Worm (Caenorhabditis elegans) whole organism, L4 larva: ENCODE results near the gene nhr-101.
A peak's percentile ranks its signal among the peaks of the same experiment; 100 is the strongest.

ENCODE experiments used
- D1046.2 ChIP-seq: fragments of 200-800 bp; sonication (Bioruptor generic); IDR thresholded peaks from 2 replicates; pipeline ENCODE4 v1.3.6; 2022; ENCODE audit warnings: missing genetic modification characterization, missing compliant biosample characterization
- F26F4.8 ChIP-seq: fragments of 200-800 bp; sonication (Bioruptor generic); conservative IDR thresholded peaks from 2 replicates; pipeline ENCODE4 v1.3.6; 2022; ENCODE audit warnings: missing genetic modification characterization, missing compliant biosample characterization
- F37D6.2 ChIP-seq: sonication (generic microtip); optimal IDR thresholded peaks from 2 replicates; lab custom pipeline; 2016; ENCODE audit warnings: mild to moderate bottlenecking, missing genetic modification characterization, missing compliant biosample characterization
- Y105C5A.15 ChIP-seq: fragments of 200-800 bp; sonication (Bioruptor generic); IDR thresholded peaks from 2 replicates; pipeline ENCODE4 v1.3.6; 2022; ENCODE audit warnings: missing genetic modification characterization, missing compliant biosample characterization
- aha-1 ChIP-seq: fragments of 150-350 bp; peaks from one replicate; lab custom pipeline; 2014; ENCODE audit warnings: missing biosample characterization, missing genetic modification characterization
- ces-1 ChIP-seq: fragments of 150-350 bp; sonication (generic microtip); optimal IDR thresholded peaks from 4 replicates; lab custom pipeline; 2014; ENCODE audit warnings: missing biosample characterization, missing genetic modification reagents, missing genetic modification characterization
- daf-12 ChIP-seq: fragments of 150-350 bp; optimal IDR thresholded peaks from 2 replicates; lab custom pipeline; 2014; ENCODE audit warnings: missing biosample characterization, missing genetic modification reagents, missing genetic modification characterization
- daf-19 ChIP-seq: fragments of 200-800 bp; sonication (Bioruptor generic); conservative IDR thresholded peaks from 2 replicates; pipeline ENCODE4 v1.3.6; 2022; ENCODE audit warnings: missing genetic modification characterization, missing compliant biosample characterization
- daf-8 ChIP-seq: fragments of 200-800 bp; sonication (Bioruptor generic); IDR thresholded peaks from 2 replicates; pipeline ENCODE4 v1.3.6; 2022; ENCODE audit warnings: missing genetic modification characterization, missing compliant biosample characterization
- dmd-6 ChIP-seq: fragments of 200-800 bp; sonication (Bioruptor generic); IDR thresholded peaks from 2 replicates; pipeline ENCODE4 v1.3.6; 2022; ENCODE audit warnings: missing genetic modification reagents, missing genetic modification characterization, missing compliant biosample characterization
- dmd-8 ChIP-seq: fragments of 200-800 bp; sonication (Bioruptor generic); IDR thresholded peaks from 2 replicates; pipeline ENCODE4 v1.3.6; 2022; ENCODE audit warnings: missing genetic modification characterization, missing compliant biosample characterization
- dve-1 ChIP-seq: sonication (generic microtip); optimal IDR thresholded peaks from 2 replicates; lab custom pipeline; 2017; ENCODE audit warnings: antibody characterized with exemption, mild to moderate bottlenecking, missing genetic modification characterization, missing compliant biosample characterization; ENCODE audit not compliant: insufficient read depth
- egl-43 ChIP-seq: fragments of 200-800 bp; sonication (Bioruptor generic); IDR thresholded peaks from 2 replicates; pipeline ENCODE4 v1.3.6; 2022; ENCODE audit warnings: missing genetic modification reagents, missing genetic modification characterization, missing compliant biosample characterization
- fkh-10 ChIP-seq: fragments of 150-350 bp; optimal IDR thresholded peaks from 2 replicates; lab custom pipeline; 2014; ENCODE audit warnings: missing biosample characterization, missing genetic modification reagents, missing genetic modification characterization
- fos-1 ChIP-seq: fragments of 150-350 bp; optimal IDR thresholded peaks from 2 replicates; lab custom pipeline; 2014; ENCODE audit warnings: missing biosample characterization, missing genetic modification characterization
- gei-8 ChIP-seq: fragments of 200-800 bp; sonication (Bioruptor generic); optimal IDR thresholded peaks from 2 replicates; lab custom pipeline; 2018; ENCODE audit warnings: mild to moderate bottlenecking, missing genetic modification characterization, missing compliant biosample characterization
- hmg-1.1 ChIP-seq: fragments of 200-800 bp; sonication (Bioruptor generic); IDR thresholded peaks from 2 replicates; pipeline ENCODE4 v1.3.6; 2022; ENCODE audit warnings: missing genetic modification reagents, missing genetic modification characterization, missing compliant biosample characterization
- jun-1 ChIP-seq: fragments of 150-350 bp; optimal IDR thresholded peaks from 2 replicates; lab custom pipeline; 2014; ENCODE audit warnings: missing biosample characterization, missing genetic modification reagents, missing genetic modification characterization
- lin-13 ChIP-seq: fragments of 150-350 bp; optimal IDR thresholded peaks from 2 replicates; lab custom pipeline; 2014; ENCODE audit warnings: missing biosample characterization, missing genetic modification reagents, missing genetic modification characterization
- madf-9 ChIP-seq: fragments of 200-800 bp; sonication (Bioruptor generic); conservative IDR thresholded peaks from 2 replicates; pipeline ENCODE4 v1.3.6; 2022; ENCODE audit warnings: missing genetic modification reagents, missing genetic modification characterization, missing compliant biosample characterization
- mep-1 ChIP-seq: fragments of 150-350 bp; sonication (generic microtip); optimal IDR thresholded peaks from 3 replicates; lab custom pipeline; 2014; ENCODE audit warnings: missing biosample characterization, missing genetic modification characterization
- mes-2 ChIP-seq: sonication (generic microtip); optimal IDR thresholded peaks from 2 replicates; lab custom pipeline; 2016; ENCODE audit warnings: missing genotype, mild to moderate bottlenecking, missing genetic modification characterization, missing compliant biosample characterization; ENCODE audit not compliant: poor library complexity, severe bottlenecking
- mxl-3 ChIP-seq: fragments of 200-800 bp; sonication (Bioruptor generic); optimal IDR thresholded peaks from 2 replicates; lab custom pipeline; 2018; ENCODE audit warnings: mild to moderate bottlenecking, missing genetic modification characterization, missing compliant biosample characterization
- nhr-10 ChIP-seq: fragments of 150-350 bp; optimal IDR thresholded peaks from 2 replicates; lab custom pipeline; 2014; ENCODE audit warnings: missing biosample characterization, missing genetic modification characterization
- nhr-11 ChIP-seq: fragments of 150-350 bp; optimal IDR thresholded peaks from 2 replicates; lab custom pipeline; 2014; ENCODE audit warnings: missing biosample characterization, missing genetic modification characterization
- nhr-111 ChIP-seq: fragments of 200-800 bp; sonication (Bioruptor generic); optimal IDR thresholded peaks from 2 replicates; lab custom pipeline; 2018; ENCODE audit warnings: mild to moderate bottlenecking, missing genetic modification characterization, missing compliant biosample characterization
- nhr-237 ChIP-seq: sonication (generic microtip); optimal IDR thresholded peaks from 2 replicates; lab custom pipeline; 2017; ENCODE audit warnings: missing biosample characterization, missing genetic modification characterization
- nhr-48 ChIP-seq: sonication (generic microtip); optimal IDR thresholded peaks from 2 replicates; lab custom pipeline; 2016; ENCODE audit warnings: mild to moderate bottlenecking, missing genetic modification characterization, missing compliant biosample characterization
- nhr-6 ChIP-seq: fragments of 150-350 bp; optimal IDR thresholded peaks from 2 replicates; lab custom pipeline; 2014; ENCODE audit warnings: missing biosample characterization, missing genetic modification characterization
- nhr-77 ChIP-seq: fragments of 150-350 bp; optimal IDR thresholded peaks from 2 replicates; lab custom pipeline; 2014; ENCODE audit warnings: missing biosample characterization, missing genetic modification characterization
- php-3 ChIP-seq: fragments of 200-800 bp; sonication (Bioruptor generic); IDR thresholded peaks from 2 replicates; pipeline ENCODE4 v1.3.6; 2022; ENCODE audit warnings: missing genetic modification reagents, missing genetic modification characterization, missing compliant biosample characterization
- rbr-2 ChIP-seq: sonication (generic microtip); optimal IDR thresholded peaks from 2 replicates; lab custom pipeline; 2016; ENCODE audit warnings: missing genotype, missing genetic modification characterization, missing compliant biosample characterization
- set-16 ChIP-seq: fragments of 200-800 bp; sonication (Bioruptor generic); IDR thresholded peaks from 2 replicates; pipeline ENCODE4 v1.3.6; 2022; ENCODE audit warnings: missing genetic modification reagents, missing genetic modification characterization, missing compliant biosample characterization
- spr-3 ChIP-seq: fragments of 200-800 bp; sonication (Bioruptor generic); optimal IDR thresholded peaks from 2 replicates; lab custom pipeline; 2018; ENCODE audit warnings: mild to moderate bottlenecking, missing genetic modification characterization, missing compliant biosample characterization
- tag-97 ChIP-seq: fragments of 200-800 bp; sonication (Bioruptor generic); IDR thresholded peaks from 2 replicates; pipeline ENCODE4 v1.3.6; 2022; ENCODE audit warnings: missing genetic modification characterization, missing compliant biosample characterization
- tra-1 ChIP-seq: fragments of 200-800 bp; sonication (Bioruptor generic); IDR thresholded peaks from 2 replicates; pipeline ENCODE4 v1.3.6; 2022; ENCODE audit warnings: missing genetic modification reagents, missing genetic modification characterization, missing compliant biosample characterization
- unc-62 ChIP-seq, 3 experiments: fragments of 150-350 bp in 1 of 3; sonication (generic microtip); optimal IDR thresholded peaks in 2 of 3; peaks in 1 of 3; 1 replicate in 1 of 3; 2 replicates in 2 of 3; lab custom pipeline; 2014 to 2017; ENCODE audit warnings: missing biosample characterization in 3 of 3, missing genetic modification characterization in 3 of 3, missing genetic modification reagents in 3 of 3, missing genotype in 1 of 3
- zfp-3 ChIP-seq: fragments of 200-800 bp; sonication (Bioruptor generic); conservative IDR thresholded peaks from 2 replicates; pipeline ENCODE4 v1.3.6; 2022; ENCODE audit warnings: missing genetic modification reagents, missing genetic modification characterization, missing compliant biosample characterization
- ztf-7 ChIP-seq: fragments of 150-350 bp; optimal IDR thresholded peaks from 2 replicates; lab custom pipeline; 2014; ENCODE audit warnings: missing biosample characterization, missing genetic modification characterization

Gene nhr-101

ce11 chrV:11521448-11521847, 48.8 kb upstream of the nhr-101 start, which contains the start of gene pafo-1 (continued):
- TF ChIP-seq ces-1 (GFP tag; lab: Kevin White, UChicago) (no peak), daf-8 (GFP tag; lab: Robert Waterston, UW) (no peak), madf-9 (GFP tag; lab: Robert Waterston, UW) (peak; percentile 46; the same call in 1 of the 2 replicates), rbr-2 (tag; lab: Kevin White, UChicago) (peak; percentile 80), zfp-3 (GFP tag; lab: Robert Waterston, UW) (0 out of 2 replicates have a peak, but pooled peaks have one; percentile 45), F37D6.2 (peak; percentile 73), ztf-7 (no peak), nhr-10 (tag; lab: Kevin White, UChicago) (no peak), gei-8 (GFP tag; lab: Kevin White, UChicago) (no peak), dve-1 (peak; percentile 81), daf-12 (tag; lab: Kevin White, UChicago) (no peak), tra-1 (GFP tag; lab: Robert Waterston, UW) (no peak; the same call in 1 of the 2 replicates)

- TF ChIP-seq lin-13 (GFP tag; lab: Kevin White, UChicago) (no peak), nhr-48 (no peak), daf-8 (GFP tag; lab: Robert Waterston, UW) (no peak), aha-1 (tag; lab: Kevin White, UChicago) (no peak), Y105C5A.15 (GFP tag; lab: Robert Waterston, UW) (no peak), set-16 (GFP tag; lab: Robert Waterston, UW) (peak; percentile 38), daf-12 (tag; lab: Kevin White, UChicago) (no peak), nhr-11 (tag; lab: Kevin White, UChicago) (no peak), daf-19 (GFP tag; lab: Robert Waterston, UW) (no peak), mxl-3 (GFP tag; lab: Kevin White, UChicago) (peak; percentile 42), spr-3 (GFP tag; lab: Kevin White, UChicago) (no peak), F26F4.8 (GFP tag; lab: Robert Waterston, UW) (no peak), fkh-10 (GFP tag; lab: Kevin White, UChicago) (no peak), php-3 (GFP tag; lab: Robert Waterston, UW) (no peak), D1046.2 (GFP tag; lab: Robert Waterston, UW) (0 out of 2 replicates have a peak, but pooled peaks have one; percentile 32), hmg-1.1 (GFP tag; lab: Robert Waterston, UW) (0 out of 2 replicates have a peak, but pooled peaks have one; percentile 32), mes-2 (tag; lab: Kevin White, UChicago) (no peak), dmd-6 (GFP tag; lab: Robert Waterston, UW) (no peak), jun-1 (tag; lab: Kevin White, UChicago) (no peak), egl-43 (GFP tag; lab: Robert Waterston, UW) (0 out of 2 replicates have a peak, but pooled peaks have one; percentile 39)
- TF ChIP-seq, all 104 proteins: peak for 5
Observed at ce11 chrV:11525338-11525737, 44.9 kb upstream of the nhr-101 start.

ce11 chrV:11526927-11527491, 43.3 kb upstream of the nhr-101 start:
- no peak for TF ChIP-seq nhr-6 (tag; lab: Kevin White, UChicago)
- TF ChIP-seq tag-97: no peak
- TF ChIP-seq unc-62 (GFP tag; optimal IDR thresholded peaks at IDR 0.05 in 1 of 2; lab: Kevin White, UChicago): peak in 1 of 2 experiments; percentile 91
- no peak for TF ChIP-seq unc-62 (tag; optimal IDR thresholded peaks at IDR 0.05; lab: Kevin White, UChicago)

- TF ChIP-seq nhr-48 (no peak), tag-97 (no peak), dmd-8 (GFP tag; lab: Robert Waterston, UW) (no peak), mep-1 (no peak), rbr-2 (tag; lab: Kevin White, UChicago) (no peak), nhr-111 (GFP tag; lab: Kevin White, UChicago) (no peak), fos-1 (tag; lab: Kevin White, UChicago) (no peak), nhr-77 (tag; lab: Kevin White, UChicago) (no peak), daf-12 (tag; lab: Kevin White, UChicago) (no peak), php-3 (GFP tag; lab: Robert Waterston, UW) (no peak), nhr-237 (tag; lab: Kevin White, UChicago) (no peak), tra-1 (GFP tag; lab: Robert Waterston, UW) (no peak), mes-2 (tag; lab: Kevin White, UChicago) (no peak), daf-8 (GFP tag; lab: Robert Waterston, UW) (no peak)
Observed at ce11 chrV:11527531-11527930, 42.7 kb upstream of the nhr-101 start, which contains the start of gene ccch-1. Gene ccch-1, plus strand, starts transcription at chrV:11527831.
